Worm (Caenorhabditis elegans) whole organism, young adult: ENCODE measurements around the gene B0034.7.

Source experiments
- D2030.7 ChIP-seq: fragments of 200-800 bp; sonication (Bioruptor generic); IDR thresholded peaks from 2 replicates; pipeline ENCODE4 v1.3.6; 2022; ENCODE audit warnings: missing genetic modification reagents, missing genetic modification characterization, missing compliant biosample characterization
- F10E7.11 ChIP-seq: sonication (generic microtip); optimal IDR thresholded peaks from 2 replicates; lab custom pipeline; 2017; ENCODE audit warnings: mild to moderate bottlenecking, missing genetic modification characterization, moderate library complexity, missing compliant biosample characterization
- F23B12.7 ChIP-seq: sonication (generic microtip); optimal IDR thresholded peaks from 2 replicates; lab custom pipeline; 2017; ENCODE audit warnings: missing genetic modification characterization, mild to moderate bottlenecking, missing compliant biosample characterization, antibody characterized with exemption, moderate library complexity; ENCODE audit not compliant: insufficient read depth
- F39B2.1 ChIP-seq: fragments of 200-800 bp; sonication (Bioruptor generic); IDR thresholded peaks from 2 replicates; pipeline ENCODE4 v1.3.6; 2022; ENCODE audit warnings: missing genetic modification reagents, missing genetic modification characterization, missing compliant biosample characterization
- F57A8.1 ChIP-seq: fragments of 200-800 bp; sonication (Bioruptor generic); optimal IDR thresholded peaks from 2 replicates; lab custom pipeline; 2018; ENCODE audit warnings: mild to moderate bottlenecking, missing genetic modification characterization, moderate library complexity, missing compliant biosample characterization
- K11D2.4 ChIP-seq: fragments of 200-800 bp; sonication (Bioruptor generic); IDR thresholded peaks from 2 replicates; pipeline ENCODE4 v1.3.6; 2022; ENCODE audit warnings: missing genetic modification reagents, missing genetic modification characterization, missing compliant biosample characterization
- T07F8.4 ChIP-seq: sonication (generic microtip); optimal IDR thresholded peaks from 2 replicates; lab custom pipeline; 2016; ENCODE audit warnings: mild to moderate bottlenecking, missing genetic modification characterization, moderate library complexity, missing compliant biosample characterization
- Y53F4B.3 ChIP-seq: fragments of 200-800 bp; sonication (Bioruptor generic); IDR thresholded peaks from 2 replicates; pipeline ENCODE4 v1.3.6; 2022; ENCODE audit warnings: missing genetic modification reagents, missing genetic modification characterization, missing compliant biosample characterization
- Y56A3A.18 ChIP-seq: fragments of 200-800 bp; sonication (Bioruptor generic); IDR thresholded peaks from 2 replicates; pipeline ENCODE4 v1.3.6; 2022; ENCODE audit warnings: missing genetic modification reagents, missing genetic modification characterization, missing compliant biosample characterization
- aptf-2 ChIP-seq: fragments of 200-800 bp; sonication (Bioruptor generic); conservative IDR thresholded peaks from 2 replicates; pipeline ENCODE4 v1.3.6; 2022; ENCODE audit warnings: missing genetic modification reagents, missing genetic modification characterization, missing compliant biosample characterization
- atf-7 ChIP-seq: sonication (generic microtip); optimal IDR thresholded peaks from 2 replicates; lab custom pipeline; 2017; ENCODE audit warnings: mild to moderate bottlenecking, missing genetic modification characterization, missing compliant biosample characterization
- athp-1 ChIP-seq: sonication (generic microtip); optimal IDR thresholded peaks from 2 replicates; lab custom pipeline; 2017; ENCODE audit warnings: mild to moderate bottlenecking, missing genetic modification characterization, missing compliant biosample characterization
- attf-3 ChIP-seq: fragments of 200-800 bp; sonication (Bioruptor generic); conservative IDR thresholded peaks from 2 replicates; pipeline ENCODE4 v1.3.6; 2022; ENCODE audit warnings: missing genetic modification reagents, missing genetic modification characterization, missing compliant biosample characterization
- attf-5 ChIP-seq: fragments of 200-800 bp; sonication (Bioruptor generic); optimal IDR thresholded peaks from 2 replicates; lab custom pipeline; 2018; ENCODE audit warnings: mild to moderate bottlenecking, missing genetic modification characterization, missing compliant biosample characterization
- ccch-3 ChIP-seq: fragments of 200-800 bp; sonication (Bioruptor generic); optimal IDR thresholded peaks from 2 replicates; lab custom pipeline; 2018; ENCODE audit warnings: mild to moderate bottlenecking, missing genetic modification characterization, missing compliant biosample characterization
- cebp-1 ChIP-seq, 2 experiments: fragments of 200-800 bp in 1 of 2; sonication (Bioruptor generic) in 1 of 2; sonication (generic microtip) in 1 of 2; IDR thresholded peaks in 1 of 2; optimal IDR thresholded peaks in 1 of 2; 2 replicates each; pipeline versions ENCODE4 v1.3.6 to Lab custom; 2017 to 2022; ENCODE audit warnings: missing compliant biosample characterization in 2 of 2, missing genetic modification characterization in 2 of 2, mild to moderate bottlenecking in 1 of 2, missing genetic modification reagents in 1 of 2, moderate library complexity in 1 of 2
- ceh-58 ChIP-seq: fragments of 200-800 bp; sonication (Bioruptor generic); IDR thresholded peaks from 2 replicates; pipeline ENCODE4 v1.3.6; 2022; ENCODE audit warnings: missing genetic modification characterization, missing compliant biosample characterization
- ceh-91 ChIP-seq: fragments of 200-800 bp; sonication (Bioruptor generic); IDR thresholded peaks from 2 replicates; pipeline ENCODE4 v1.3.6; 2022; ENCODE audit warnings: missing genetic modification reagents, missing genetic modification characterization, missing compliant biosample characterization
- chd-7 ChIP-seq: sonication (generic microtip); optimal IDR thresholded peaks from 2 replicates; lab custom pipeline; 2016; ENCODE audit warnings: mild to moderate bottlenecking, missing genetic modification characterization, moderate library complexity, missing compliant biosample characterization
- die-1 ChIP-seq: sonication (generic microtip); optimal IDR thresholded peaks from 2 replicates; lab custom pipeline; 2016; ENCODE audit warnings: missing genotype, mild to moderate bottlenecking, missing genetic modification characterization, missing compliant biosample characterization
- dox-1 ChIP-seq: fragments of 200-800 bp; sonication (Bioruptor generic); IDR thresholded peaks from 2 replicates; pipeline ENCODE4 v1.3.6; 2022; ENCODE audit warnings: missing genetic modification reagents, missing genetic modification characterization, missing compliant biosample characterization
- dpl-1 ChIP-seq: fragments of 150-350 bp; optimal IDR thresholded peaks from 2 replicates; lab custom pipeline; 2014; ENCODE audit warnings: missing biosample characterization, missing genetic modification reagents, missing genetic modification characterization
- egl-18 ChIP-seq: fragments of 200-800 bp; sonication (Bioruptor generic); IDR thresholded peaks from 2 replicates; pipeline ENCODE4 v1.3.6; 2022; ENCODE audit warnings: missing genetic modification reagents, missing genetic modification characterization, missing compliant biosample characterization
- egrh-3 ChIP-seq: fragments of 200-800 bp; sonication (Bioruptor generic); IDR thresholded peaks from 2 replicates; pipeline ENCODE4 v1.3.6; 2022; ENCODE audit warnings: missing genetic modification reagents, missing genetic modification characterization, missing compliant biosample characterization
- hlh-12 ChIP-seq: sonication (generic microtip); optimal IDR thresholded peaks from 2 replicates; lab custom pipeline; 2016; ENCODE audit warnings: missing genetic modification characterization, missing compliant biosample characterization
- lag-1 ChIP-seq: fragments of 200-800 bp; sonication (Bioruptor generic); IDR thresholded peaks from 2 replicates; pipeline ENCODE4 v1.3.6; 2022; ENCODE audit warnings: missing genetic modification reagents, missing genetic modification characterization, missing compliant biosample characterization
- let-607 ChIP-seq, 2 experiments: fragments of 200-800 bp in 1 of 2; sonication (Bioruptor generic) in 1 of 2; sonication (generic microtip) in 1 of 2; optimal IDR thresholded peaks; 2 replicates each; lab custom pipeline; 2016 to 2018; ENCODE audit warnings: mild to moderate bottlenecking in 2 of 2, missing compliant biosample characterization in 2 of 2, missing genetic modification characterization in 2 of 2, moderate library complexity in 2 of 2, missing genotype in 1 of 2
- lin-26 ChIP-seq: fragments of 200-800 bp; sonication (Bioruptor generic); IDR thresholded peaks from 2 replicates; pipeline ENCODE4 v1.3.6; 2022; ENCODE audit warnings: missing genetic modification reagents, missing genetic modification characterization, missing compliant biosample characterization
- lin-54 ChIP-seq: fragments of 200-800 bp; sonication (Bioruptor generic); optimal IDR thresholded peaks from 2 replicates; lab custom pipeline; 2018; ENCODE audit warnings: mild to moderate bottlenecking, missing genetic modification characterization, missing compliant biosample characterization
- mxl-1 ChIP-seq: sonication (generic microtip); optimal IDR thresholded peaks from 2 replicates; lab custom pipeline; 2016; ENCODE audit warnings: missing genetic modification characterization, missing compliant biosample characterization
- nhr-80 ChIP-seq: sonication (generic microtip); optimal IDR thresholded peaks from 2 replicates; lab custom pipeline; 2016; ENCODE audit warnings: missing genetic modification characterization, missing compliant biosample characterization
- nhr-90 ChIP-seq: sonication (generic microtip); optimal IDR thresholded peaks from 2 replicates; lab custom pipeline; 2016; ENCODE audit warnings: missing genotype, mild to moderate bottlenecking, missing genetic modification characterization, missing compliant biosample characterization
- sdz-38 ChIP-seq: sonication (generic microtip); optimal IDR thresholded peaks from 2 replicates; lab custom pipeline; 2016; ENCODE audit warnings: missing genotype, missing genetic modification characterization, missing compliant biosample characterization
- snpc-1.1 ChIP-seq: sonication (generic microtip); optimal IDR thresholded peaks from 2 replicates; lab custom pipeline; 2017; ENCODE audit warnings: missing genetic modification characterization, mild to moderate bottlenecking, missing compliant biosample characterization, antibody characterized with exemption, moderate library complexity, missing genotype, missing genetic modification reagents; ENCODE audit not compliant: insufficient read depth
- snpc-3.4 ChIP-seq: sonication (generic microtip); optimal IDR thresholded peaks from 2 replicates; lab custom pipeline; 2017; ENCODE audit warnings: missing genetic modification characterization, mild to moderate bottlenecking, missing compliant biosample characterization, antibody characterized with exemption, moderate library complexity, missing genotype, missing genetic modification reagents
- unc-62 ChIP-seq: fragments of 150-350 bp; optimal IDR thresholded peaks from 2 replicates; lab custom pipeline; 2014; ENCODE audit warnings: missing biosample characterization, missing genetic modification reagents, missing genetic modification characterization
- zim-3 ChIP-seq: sonication (generic microtip); optimal IDR thresholded peaks from 2 replicates; lab custom pipeline; 2017; ENCODE audit warnings: mild to moderate bottlenecking, missing genetic modification characterization, moderate library complexity, missing compliant biosample characterization
- ztf-26 ChIP-seq: sonication (generic microtip); optimal IDR thresholded peaks from 2 replicates; lab custom pipeline; 2017; ENCODE audit warnings: missing genetic modification characterization, missing compliant biosample characterization

Gene B0034.7

ce11 chrII:5931109-5931508, 30.3 kb upstream of the B0034.7 start (continued):
- TF ChIP-seq F39B2.1 = no peak
- TF ChIP-seq attf-3 = no peak
- no peak for TF ChIP-seq atf-7
- no peak for TF ChIP-seq athp-1
- no peak for TF ChIP-seq ccch-3 (GFP tag; lab: Kevin White, UChicago)
- TF ChIP-seq dpl-1 (GFP tag; lab: Kevin White, UChicago) = no peak
- TF ChIP-seq, all 124 proteins: peak for 5

ce11 chrII:5931904-5932764, 29.3 kb upstream of the B0034.7 start:
- TF ChIP-seq hlh-12 (tag; lab: Kevin White, UChicago) (no peak), unc-62 (GFP tag; lab: Kevin White, UChicago) (peak; percentile 90), snpc-3.4 (tag; lab: Kevin White, UChicago) (no peak), T07F8.4 (tag; lab: Kevin White, UChicago) (no peak), atf-7 (peak; percentile 87), cebp-1 (GFP tag; IDR thresholded peaks at IDR 0.05; lab: Robert Waterston, UW) (no peak), cebp-1 (tag; optimal IDR thresholded peaks at IDR 0.05; lab: Kevin White, UChicago) (peak; percentile 25), nhr-80 (tag; lab: Kevin White, UChicago) (peak; percentile 60), let-607 (tag; optimal IDR thresholded peaks at IDR 0.05; lab: Kevin White, UChicago) (peak in 1 of 2 experiments; percentile 21), attf-3 (no peak)

ce11 chrII:5933133-5933532, 28.3 kb upstream of the B0034.7 start:
- TF ChIP-seq dox-1 (GFP tag; lab: Robert Waterston, UW) (0 out of 2 replicates have a peak, but pooled peaks have one; percentile 6), chd-7 (tag; lab: Kevin White, UChicago) (peak; percentile 12), ceh-91 (GFP tag; lab: Robert Waterston, UW) (no peak), F10E7.11 (tag; lab: Kevin White, UChicago) (no peak), lag-1 (GFP tag; lab: Robert Waterston, UW) (no peak), F57A8.1 (no peak), mxl-1 (tag; lab: Kevin White, UChicago) (no peak), egl-18 (GFP tag; lab: Robert Waterston, UW) (no peak), snpc-3.4 (tag; lab: Kevin White, UChicago) (no peak), lin-26 (GFP tag; lab: Robert Waterston, UW) (no peak), die-1 (tag; lab: Kevin White, UChicago) (no peak), snpc-1.1 (tag; lab: Kevin White, UChicago) (no peak), Y53F4B.3 (GFP tag; lab: Robert Waterston, UW) (no peak), K11D2.4 (GFP tag; lab: Robert Waterston, UW) (no peak)

- 0 out of 2 replicates have a peak, but pooled peaks have one; percentile 19 for TF ChIP-seq aptf-2 (GFP tag; lab: Robert Waterston, UW)
- TF ChIP-seq egrh-3 (GFP tag; lab: Robert Waterston, UW) = no peak
- no peak for TF ChIP-seq cebp-1 (GFP tag; IDR thresholded peaks at IDR 0.05; lab: Robert Waterston, UW)
- TF ChIP-seq cebp-1 (tag; optimal IDR thresholded peaks at IDR 0.05; lab: Kevin White, UChicago) = peak; percentile 7
Measured at ce11 chrII:5933962-5934422, 27.4 kb upstream of the B0034.7 start.

ce11 chrII:5936009-5936408, 25.4 kb upstream of the B0034.7 start:
- TF ChIP-seq die-1 (tag; lab: Kevin White, UChicago) = no peak
- TF ChIP-seq D2030.7 (GFP tag; lab: Robert Waterston, UW) = no peak
- TF ChIP-seq cebp-1 (GFP tag; IDR thresholded peaks at IDR 0.05; lab: Robert Waterston, UW) = no peak
- peak; percentile 33 for TF ChIP-seq cebp-1 (tag; optimal IDR thresholded peaks at IDR 0.05; lab: Kevin White, UChicago)
- peak; percentile 23 for TF ChIP-seq atf-7
- peak; percentile 30 for TF ChIP-seq chd-7 (tag; lab: Kevin White, UChicago)
- no peak for TF ChIP-seq nhr-90 (tag; lab: Kevin White, UChicago)
- TF ChIP-seq nhr-80 (tag; lab: Kevin White, UChicago) = peak; percentile 79
- no peak for TF ChIP-seq zim-3
- peak; percentile 58 to 88 for TF ChIP-seq let-607 (tag; optimal IDR thresholded peaks at IDR 0.05; lab: Kevin White, UChicago)
- no peak for TF ChIP-seq ceh-58 (GFP tag; lab: Robert Waterston, UW)
- TF ChIP-seq Y56A3A.18 (GFP tag; lab: Robert Waterston, UW) = no peak
- no peak for TF ChIP-seq F23B12.7 (tag; lab: Kevin White, UChicago)
- no peak for TF ChIP-seq sdz-38 (tag; lab: Kevin White, UChicago)
- no peak for TF ChIP-seq ztf-26
- TF ChIP-seq attf-5 = peak; percentile 19
- no peak for TF ChIP-seq lin-54 (GFP tag; lab: Kevin White, UChicago)
